Worm (Caenorhabditis elegans) whole organism, L3 larva: ENCODE measurements around the gene ugt-23.
A peak's percentile ranks its signal among the peaks of the same experiment; 100 is the strongest.

ENCODE experiments used
- R02D3.7 ChIP-seq: fragments of 150-350 bp; optimal IDR thresholded peaks from 2 replicates; lab custom pipeline; 2014; ENCODE audit warnings: missing biosample characterization, missing genetic modification characterization
- ama-1 ChIP-seq: fragments of 150-350 bp; optimal IDR thresholded peaks from 2 replicates; lab custom pipeline; 2018
- ceh-16 ChIP-seq: sonication (generic microtip); optimal IDR thresholded peaks from 2 replicates; lab custom pipeline; 2017; ENCODE audit warnings: missing biosample characterization, missing genetic modification characterization
- ceh-28 ChIP-seq: fragments of 150-350 bp; optimal IDR thresholded peaks from 2 replicates; lab custom pipeline; 2014; ENCODE audit warnings: missing biosample characterization, missing genetic modification reagents, missing genetic modification characterization
- ceh-82 ChIP-seq: fragments of 150-350 bp; optimal IDR thresholded peaks from 2 replicates; lab custom pipeline; 2014; ENCODE audit warnings: missing biosample characterization, missing genetic modification characterization
- ceh-9 ChIP-seq: sonication (generic microtip); optimal IDR thresholded peaks from 2 replicates; lab custom pipeline; 2018; ENCODE audit warnings: missing biosample characterization, missing genetic modification characterization
- daf-12 ChIP-seq: fragments of 150-350 bp; optimal IDR thresholded peaks from 2 replicates; lab custom pipeline; 2014; ENCODE audit warnings: missing biosample characterization, missing genetic modification reagents, missing genetic modification characterization
- egl-27 ChIP-seq: sonication (generic microtip); optimal IDR thresholded peaks from 4 replicates; lab custom pipeline; 2017; ENCODE audit warnings: missing biosample characterization, missing genetic modification reagents, missing genetic modification characterization
- egl-5 ChIP-seq: fragments of 150-350 bp; optimal IDR thresholded peaks from 2 replicates; lab custom pipeline; 2017; ENCODE audit warnings: missing biosample characterization, missing genetic modification reagents, missing genetic modification characterization, inconsistent platforms
- elt-1 ChIP-seq: fragments of 150-350 bp; optimal IDR thresholded peaks from 2 replicates; lab custom pipeline; 2014; ENCODE audit warnings: missing biosample characterization, missing genetic modification characterization
- elt-2 ChIP-seq: sonication (generic microtip); optimal IDR thresholded peaks from 2 replicates; lab custom pipeline; 2016; ENCODE audit warnings: missing genetic modification reagents, mild to moderate bottlenecking, missing genetic modification characterization, missing compliant biosample characterization
- elt-3 ChIP-seq, 3 experiments: fragments of 150-350 bp in 1 of 3; sonication (generic microtip) in 2 of 3; optimal IDR thresholded peaks; 2 replicates in 2 of 3; 4 replicates in 1 of 3; lab custom pipeline; 2014 to 2017; ENCODE audit warnings: missing biosample characterization in 3 of 3, missing genetic modification characterization in 3 of 3
- fkh-10 ChIP-seq: sonication (generic microtip); optimal IDR thresholded peaks from 2 replicates; lab custom pipeline; 2017; ENCODE audit warnings: missing biosample characterization, missing genetic modification reagents, missing genetic modification characterization
- fos-1 ChIP-seq: fragments of 150-350 bp; optimal IDR thresholded peaks from 2 replicates; lab custom pipeline; 2014; ENCODE audit warnings: missing biosample characterization, missing genetic modification characterization
- hmg-11 ChIP-seq: sonication (generic microtip); optimal IDR thresholded peaks from 2 replicates; lab custom pipeline; 2016; ENCODE audit warnings: missing genetic modification characterization, missing compliant biosample characterization
- jun-1 ChIP-seq: fragments of 150-350 bp; optimal IDR thresholded peaks from 2 replicates; lab custom pipeline; 2014; ENCODE audit warnings: missing biosample characterization, missing genetic modification reagents, missing genetic modification characterization
- lin-15B ChIP-seq: fragments of 150-350 bp; optimal IDR thresholded peaks from 2 replicates; lab custom pipeline; 2014; ENCODE audit warnings: missing biosample characterization, missing genetic modification characterization
- lin-39 ChIP-seq: fragments of 150-350 bp; optimal IDR thresholded peaks from 2 replicates; lab custom pipeline; 2018; ENCODE audit warnings: missing biosample characterization, missing genetic modification reagents, missing genetic modification characterization
- lsy-12 ChIP-seq: sonication (generic microtip); optimal IDR thresholded peaks from 2 replicates; lab custom pipeline; 2016; ENCODE audit warnings: mild to moderate bottlenecking, missing genetic modification characterization, missing compliant biosample characterization
- mdl-1 ChIP-seq: fragments of 150-350 bp; optimal IDR thresholded peaks from 2 replicates; lab custom pipeline; 2014; ENCODE audit warnings: missing biosample characterization, missing genetic modification characterization
- mml-1 ChIP-seq: fragments of 150-350 bp; sonication (generic microtip); optimal IDR thresholded peaks from 3 replicates; lab custom pipeline; 2014; ENCODE audit warnings: missing biosample characterization, missing genetic modification characterization
- nfya-1 ChIP-seq: sonication (generic microtip); optimal IDR thresholded peaks from 2 replicates; lab custom pipeline; 2017; ENCODE audit warnings: missing genetic modification characterization, mild to moderate bottlenecking, missing compliant biosample characterization, antibody characterized with exemption, moderate library complexity; ENCODE audit not compliant: insufficient read depth
- nhr-11 ChIP-seq: fragments of 150-350 bp; optimal IDR thresholded peaks from 2 replicates; lab custom pipeline; 2014; ENCODE audit warnings: missing biosample characterization, missing genetic modification characterization
- nhr-12 ChIP-seq: fragments of 150-350 bp; optimal IDR thresholded peaks from 2 replicates; lab custom pipeline; 2014; ENCODE audit warnings: missing biosample characterization, missing genetic modification characterization
- nhr-23 ChIP-seq: fragments of 150-350 bp; optimal IDR thresholded peaks from 2 replicates; lab custom pipeline; 2014; ENCODE audit warnings: missing biosample characterization, missing genetic modification reagents, missing genetic modification characterization
- nhr-25 ChIP-seq: sonication (generic microtip); optimal IDR thresholded peaks from 2 replicates; lab custom pipeline; 2017; ENCODE audit warnings: missing biosample characterization, missing genetic modification characterization
- nhr-43 ChIP-seq: sonication (generic microtip); optimal IDR thresholded peaks from 2 replicates; lab custom pipeline; 2016; ENCODE audit warnings: mild to moderate bottlenecking, missing genetic modification characterization, missing compliant biosample characterization; ENCODE audit not compliant: poor library complexity, severe bottlenecking
- nhr-67 ChIP-seq: fragments of 150-350 bp; optimal IDR thresholded peaks from 2 replicates; lab custom pipeline; 2014; ENCODE audit warnings: missing biosample characterization, missing genetic modification characterization
- nhr-76 ChIP-seq: fragments of 150-350 bp; sonication (generic microtip); optimal IDR thresholded peaks from 5 replicates; lab custom pipeline; 2014; ENCODE audit warnings: missing biosample characterization, missing genetic modification characterization
- pha-4 ChIP-seq: fragments of 150-350 bp; optimal IDR thresholded peaks from 2 replicates; lab custom pipeline; 2014; ENCODE audit warnings: missing biosample characterization, missing genetic modification reagents, missing genetic modification characterization
- pqm-1 ChIP-seq: fragments of 150-350 bp; optimal IDR thresholded peaks from 2 replicates; lab custom pipeline; 2017; ENCODE audit warnings: missing biosample characterization, missing genetic modification characterization, inconsistent platforms
- sea-2 ChIP-seq: fragments of 150-350 bp; sonication (generic microtip); optimal IDR thresholded peaks from 4 replicates; lab custom pipeline; 2014; ENCODE audit warnings: missing biosample characterization, missing genetic modification reagents, missing genetic modification characterization
- skn-1 ChIP-seq: fragments of 150-350 bp; optimal IDR thresholded peaks from 2 replicates; lab custom pipeline; 2014; ENCODE audit warnings: missing biosample characterization, missing genetic modification characterization
- snpc-4 ChIP-seq: fragments of 150-350 bp; optimal IDR thresholded peaks from 2 replicates; lab custom pipeline; 2014; ENCODE audit warnings: missing biosample characterization, missing genetic modification characterization
- tbx-2 ChIP-seq: sonication (generic microtip); optimal IDR thresholded peaks from 2 replicates; lab custom pipeline; 2016; ENCODE audit warnings: mild to moderate bottlenecking, missing genetic modification characterization, missing compliant biosample characterization
- unc-62 ChIP-seq: fragments of 150-350 bp; sonication (generic microtip); optimal IDR thresholded peaks from 4 replicates; lab custom pipeline; 2014; ENCODE audit warnings: missing biosample characterization, missing genetic modification reagents, missing genetic modification characterization
- zag-1 ChIP-seq: fragments of 150-350 bp; optimal IDR thresholded peaks from 2 replicates; lab custom pipeline; 2014; ENCODE audit warnings: missing biosample characterization, missing genetic modification characterization

ugt-23 gene

ce11 chrX:9932226-9932773 lies 7.3 kb upstream of the ugt-23 start, which contains the start of gene tsp-21:
Gene tsp-21, plus strand, starts transcription at chrX:9932371.
- peak; percentile 94 for TF ChIP-seq pha-4 (tag; lab: Kevin White, UChicago)
- peak; percentile 39 for TF ChIP-seq egl-5
- peak; percentile 24 for TF ChIP-seq unc-62
- no peak for TF ChIP-seq fkh-10 (GFP tag; lab: Kevin White, UChicago)
- TF ChIP-seq tbx-2 (tag; lab: Kevin White, UChicago) = peak; percentile 15
- peak; percentile 85 for TF ChIP-seq nhr-23 (tag; lab: Kevin White, UChicago)
- peak; percentile 84 for TF ChIP-seq hmg-11
- peak; percentile 72 for TF ChIP-seq nhr-43 (tag; lab: Kevin White, UChicago)
- peak; percentile 55 for TF ChIP-seq ceh-28 (tag; lab: Kevin White, UChicago)
- peak; percentile 41 for TF ChIP-seq elt-1 (tag; lab: Kevin White, UChicago)
- no peak for TF ChIP-seq mdl-1 (tag; lab: Kevin White, UChicago)
- no peak for TF ChIP-seq nhr-11 (tag; lab: Kevin White, UChicago)
- peak; percentile 61 for TF ChIP-seq snpc-4 (tag; lab: Kevin White, UChicago)
- no peak for TF ChIP-seq elt-3 (tag; optimal IDR thresholded peaks at IDR 0.05; lab: Kevin White, UChicago)
- no peak for TF ChIP-seq ceh-16 (tag; lab: Kevin White, UChicago)
- no peak for TF ChIP-seq daf-12 (tag; lab: Kevin White, UChicago)
- TF ChIP-seq ceh-82 = no peak
- TF ChIP-seq pqm-1 = peak; percentile 85
- TF ChIP-seq elt-2 (tag; lab: Kevin White, UChicago) = peak; percentile 80
- TF ChIP-seq ama-1 (lab: Kevin White, UChicago) = peak; percentile 50
- peak; percentile 72 for TF ChIP-seq jun-1 (tag; lab: Kevin White, UChicago)
- TF ChIP-seq sea-2 (GFP tag; lab: Kevin White, UChicago) = peak; percentile 33
- peak; percentile 64 for TF ChIP-seq lsy-12
- peak; percentile 84 for TF ChIP-seq nfya-1
- TF ChIP-seq nhr-25 (tag; lab: Kevin White, UChicago) = peak; percentile 97
- TF ChIP-seq egl-27 (tag; lab: Kevin White, UChicago) = peak; percentile 84
- peak; percentile 66 for TF ChIP-seq skn-1 (tag; lab: Kevin White, UChicago)
- peak; percentile 84 for TF ChIP-seq lin-39
- TF ChIP-seq lin-15B (tag; lab: Kevin White, UChicago) = peak; percentile 50
- TF ChIP-seq fos-1 = peak; percentile 59

DNA sequence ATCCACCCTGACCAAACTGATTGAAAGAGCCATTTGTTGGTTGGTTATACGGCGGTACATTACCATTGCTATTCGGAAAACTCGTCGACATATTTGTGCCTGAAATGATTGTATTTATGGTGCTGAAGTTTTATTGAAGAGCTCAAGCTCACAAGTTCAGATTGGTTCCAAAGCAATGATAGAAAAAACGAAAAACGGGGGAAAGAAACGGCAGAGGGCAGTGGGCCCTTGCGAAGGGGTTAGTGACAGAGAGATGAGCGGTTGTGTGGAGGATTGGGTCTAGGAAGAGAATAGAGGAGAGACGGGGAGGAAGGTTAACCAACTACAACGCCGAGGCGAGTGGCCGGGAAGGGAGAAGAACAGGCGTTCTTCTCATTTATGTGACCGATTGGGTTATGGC lies 6.4 kb upstream of the ugt-23 start, which contains the start of gene nra-3:
nra-3 (minus strand) TSS at position 101 of the 400 bp plus-strand sequence.
- no peak for TF ChIP-seq nhr-67 (tag; lab: Kevin White, UChicago)
- TF ChIP-seq ceh-82 = no peak
- TF ChIP-seq jun-1 (tag; lab: Kevin White, UChicago) = no peak
- no peak for TF ChIP-seq nhr-12

DNA sequence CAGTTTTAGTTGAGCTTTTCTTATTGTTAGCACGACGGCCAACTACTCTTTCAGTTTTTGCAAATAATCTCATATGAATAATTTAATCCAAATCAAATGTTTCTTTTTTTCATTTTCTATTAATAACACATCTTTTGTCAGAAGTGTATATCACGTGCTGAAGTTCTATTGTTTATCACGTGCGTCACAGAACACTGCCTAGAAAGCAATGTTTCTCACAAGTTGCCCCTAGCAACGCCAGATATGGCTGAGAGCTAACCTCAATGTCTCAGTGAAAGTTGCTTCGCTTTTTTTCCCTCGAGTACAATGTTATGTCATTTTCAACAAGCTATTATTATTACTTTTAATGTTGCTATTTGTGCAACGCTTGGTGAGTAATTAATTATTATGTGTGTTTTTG lies 3.0 kb upstream of the ugt-23 start:
- TF ChIP-seq nhr-43 (tag; lab: Kevin White, UChicago) = no peak
- TF ChIP-seq lin-39 = no peak
- TF ChIP-seq elt-3 (tag; optimal IDR thresholded peaks at IDR 0.05; lab: Kevin White, UChicago) = no peak
- no peak for TF ChIP-seq zag-1 (tag; lab: Kevin White, UChicago)
- peak; percentile 3 for TF ChIP-seq skn-1 (tag; lab: Kevin White, UChicago)

DNA sequence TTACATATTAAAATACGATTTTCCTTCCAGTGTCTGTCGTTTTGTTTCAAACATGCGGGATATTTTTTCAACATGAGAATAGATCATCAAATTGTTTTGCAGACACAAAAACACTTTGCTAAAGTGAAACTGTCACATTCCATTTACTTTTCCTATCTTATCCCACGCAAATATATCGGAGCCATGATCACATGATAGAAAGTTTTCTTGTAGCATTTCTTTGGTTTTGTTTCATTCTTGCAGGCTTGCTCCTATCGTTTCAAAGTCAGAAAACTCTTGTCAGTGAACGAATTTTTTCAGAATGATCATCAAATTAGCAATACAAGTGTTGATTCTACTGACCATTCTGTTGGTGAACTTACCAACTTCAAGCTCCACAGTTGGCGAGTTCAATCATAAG lies 3.7 kb downstream of the ugt-23 start, which contains the start of gene C17G1.2:
C17G1.2 (plus strand) TSS at position 301 of the 400 bp plus-strand sequence.
- TF ChIP-seq sea-2 (GFP tag; lab: Kevin White, UChicago) (no peak), nfya-1 (no peak), fkh-10 (GFP tag; lab: Kevin White, UChicago) (no peak), mml-1 (tag; lab: Kevin White, UChicago) (no peak), elt-2 (tag; lab: Kevin White, UChicago) (no peak), ceh-28 (tag; lab: Kevin White, UChicago) (no peak), R02D3.7 (tag; lab: Kevin White, UChicago) (no peak), skn-1 (tag; lab: Kevin White, UChicago) (no peak), nhr-23 (tag; lab: Kevin White, UChicago) (no peak), ceh-9 (no peak), daf-12 (tag; lab: Kevin White, UChicago) (no peak), mdl-1 (tag; lab: Kevin White, UChicago) (no peak), jun-1 (tag; lab: Kevin White, UChicago) (no peak), nhr-76 (tag; lab: Kevin White, UChicago) (no peak)
